Comparison of ENCODE assay signal across 3 fruit fly cellular contexts in genomic region chr2L:11797127-11797526, dm6.
A peak's percentile ranks its signal among the peaks of the same experiment; 100 is the strongest.
TF ChIP-seq lines count a peak whose summit lies in the region.

No protein-coding gene starts in this region.

- TF ChIP-seq CTCF in whole organism, embryonic (GFP tag; optimal IDR thresholded peaks at IDR 0.05; lab: Kevin White, UChicago) = no peak

TF ChIP-seq in Kc167, 6 proteins besides CTCF, POLR2A, EP300 and RAD21:
- TF ChIP-seq Myc (optimal IDR thresholded peaks at IDR 0.05; lab: Kevin White, UChicago) = no peak
- TF ChIP-seq h (optimal IDR thresholded peaks at IDR 0.05; lab: Kevin White, UChicago) = peak; percentile 18

TF ChIP-seq in whole organism, embryonic, 481 proteins besides CTCF, POLR2A, EP300 and RAD21:
- TF ChIP-seq Dfd (GFP tag; optimal IDR thresholded peaks at IDR 0.05; lab: Kevin White, UChicago) (peak in 1 of 2 experiments; percentile 84), Med (GFP tag; lab: Kevin White, UChicago) (peak; percentile 50), CG6854 (GFP tag; optimal IDR thresholded peaks at IDR 0.05; lab: Kevin White, UChicago) (no peak), CG42726 (GFP tag; IDR thresholded peaks at IDR 0.05; lab: Robert Waterston, UW; ENCODE audit: partially characterized antibody) (0 out of 2 replicates have a peak, but pooled peaks have one; percentile 16), kah (GFP tag; optimal IDR thresholded peaks at IDR 0.05; lab: Kevin White, UChicago) (peak; percentile 14)

TF ChIP-seq in whole organism, wandering third instar larva, 38 proteins besides CTCF, POLR2A, EP300 and RAD21:
- no peak for TF ChIP-seq jim (GFP tag; optimal IDR thresholded peaks at IDR 0.05; lab: Kevin White, UChicago)
- TF ChIP-seq Myc (optimal IDR thresholded peaks at IDR 0.05; lab: Kevin White, UChicago) = no peak
- peak; percentile 95 for TF ChIP-seq Dfd (GFP tag; optimal IDR thresholded peaks at IDR 0.05; lab: Kevin White, UChicago)
- no peak for TF ChIP-seq Hr83 (GFP tag; optimal IDR thresholded peaks at IDR 0.05; lab: Kevin White, UChicago; ENCODE audit: poor library complexity, severe bottlenecking)
- TF ChIP-seq br (GFP tag; optimal IDR thresholded peaks at IDR 0.05; lab: Kevin White, UChicago) = no peak
- TF ChIP-seq Jra (GFP tag; optimal IDR thresholded peaks at IDR 0.05; lab: Kevin White, UChicago) = no peak
- TF ChIP-seq Dif (GFP tag; optimal IDR thresholded peaks at IDR 0.05; lab: Kevin White, UChicago; ENCODE audit: partially characterized antibody) = no peak
- no peak for TF ChIP-seq Hr78 (GFP tag; optimal IDR thresholded peaks at IDR 0.05; lab: Kevin White, UChicago)
- TF ChIP-seq fru (GFP tag; optimal IDR thresholded peaks at IDR 0.05; lab: Kevin White, UChicago) = no peak
